Worm (Caenorhabditis elegans) whole organism, late embryonic: Measurements from ENCODE around the gene talp-3.

ENCODE experiments used
- C38D4.7 ChIP-seq: fragments of 200-800 bp; sonication (Bioruptor generic); optimal IDR thresholded peaks from 2 replicates; lab custom pipeline; 2018; ENCODE audit warnings: mild to moderate bottlenecking, missing genetic modification characterization, moderate library complexity, missing compliant biosample characterization
- F13H6.1 ChIP-seq: sonication (generic microtip); optimal IDR thresholded peaks from 2 replicates; lab custom pipeline; 2016; ENCODE audit warnings: missing genetic modification characterization, missing compliant biosample characterization
- K02D7.2 ChIP-seq: sonication (generic microtip); optimal IDR thresholded peaks from 2 replicates; lab custom pipeline; 2017; ENCODE audit warnings: mild to moderate bottlenecking, missing genetic modification characterization, missing compliant biosample characterization
- K09A11.1 ChIP-seq: sonication (generic microtip); optimal IDR thresholded peaks from 2 replicates; lab custom pipeline; 2017; ENCODE audit warnings: antibody characterized with exemption, mild to moderate bottlenecking, missing genetic modification characterization, missing compliant biosample characterization; ENCODE audit not compliant: insufficient read depth
- T23F11.4 ChIP-seq: fragments of 200-800 bp; sonication (Bioruptor generic); optimal IDR thresholded peaks from 2 replicates; lab custom pipeline; 2018; ENCODE audit warnings: mild to moderate bottlenecking, missing genetic modification characterization, missing compliant biosample characterization
- Y22D7AL.16 ChIP-seq: sonication (generic microtip); optimal IDR thresholded peaks from 2 replicates; lab custom pipeline; 2016; ENCODE audit warnings: missing genetic modification characterization, missing compliant biosample characterization
- ahr-1 ChIP-seq: sonication (generic microtip); optimal IDR thresholded peaks from 2 replicates; lab custom pipeline; 2016; ENCODE audit warnings: missing genetic modification characterization, missing compliant biosample characterization
- ama-1 ChIP-seq: fragments of 150-350 bp; optimal IDR thresholded peaks from 2 replicates; lab custom pipeline; 2014
- ceh-18 ChIP-seq: sonication (generic microtip); optimal IDR thresholded peaks from 2 replicates; lab custom pipeline; 2016; ENCODE audit warnings: missing genetic modification characterization, missing compliant biosample characterization
- ceh-2 ChIP-seq: sonication (generic microtip); optimal IDR thresholded peaks from 2 replicates; lab custom pipeline; 2016; ENCODE audit warnings: missing genotype, missing genetic modification characterization, missing compliant biosample characterization
- ceh-31 ChIP-seq: sonication (generic microtip); optimal IDR thresholded peaks from 2 replicates; lab custom pipeline; 2016; ENCODE audit warnings: missing genetic modification characterization, missing compliant biosample characterization
- ceh-34 ChIP-seq: sonication (generic microtip); optimal IDR thresholded peaks from 2 replicates; lab custom pipeline; 2016; ENCODE audit warnings: mild to moderate bottlenecking, missing genetic modification characterization, missing compliant biosample characterization
- ceh-6 ChIP-seq: fragments of 200-800 bp; sonication (Bioruptor generic); optimal IDR thresholded peaks from 2 replicates; lab custom pipeline; 2018; ENCODE audit warnings: mild to moderate bottlenecking, missing genetic modification characterization, missing compliant biosample characterization
- ceh-9 ChIP-seq: sonication (generic microtip); optimal IDR thresholded peaks from 2 replicates; lab custom pipeline; 2016; ENCODE audit warnings: mild to moderate bottlenecking, missing genetic modification characterization, inconsistent platforms, missing compliant biosample characterization
- che-1 ChIP-seq: sonication (generic microtip); optimal IDR thresholded peaks from 2 replicates; lab custom pipeline; 2016; ENCODE audit warnings: mild to moderate bottlenecking, missing genetic modification characterization, missing compliant biosample characterization
- dmd-4 ChIP-seq: sonication (generic microtip); optimal IDR thresholded peaks from 2 replicates; lab custom pipeline; 2016; ENCODE audit warnings: borderline replicate concordance, missing genetic modification characterization, missing compliant biosample characterization
- ets-4 ChIP-seq: sonication (generic microtip); optimal IDR thresholded peaks from 2 replicates; lab custom pipeline; 2016; ENCODE audit warnings: missing genetic modification characterization, missing compliant biosample characterization
- eyg-1 ChIP-seq: sonication (generic microtip); optimal IDR thresholded peaks from 2 replicates; lab custom pipeline; 2016; ENCODE audit warnings: missing genotype, missing genetic modification characterization, missing compliant biosample characterization
- gmeb-2 ChIP-seq: sonication (generic microtip); optimal IDR thresholded peaks from 2 replicates; lab custom pipeline; 2016; ENCODE audit warnings: missing genetic modification characterization, inconsistent platforms, missing compliant biosample characterization
- hlh-13 ChIP-seq: fragments of 200-800 bp; sonication (Bioruptor generic); optimal IDR thresholded peaks from 2 replicates; lab custom pipeline; 2018; ENCODE audit warnings: mild to moderate bottlenecking, missing genetic modification characterization, missing compliant biosample characterization
- hlh-15 ChIP-seq: sonication (generic microtip); optimal IDR thresholded peaks from 2 replicates; lab custom pipeline; 2016; ENCODE audit warnings: missing genetic modification characterization, missing compliant biosample characterization
- hlh-30 ChIP-seq: sonication (generic microtip); optimal IDR thresholded peaks from 2 replicates; lab custom pipeline; 2017; ENCODE audit warnings: antibody characterized with exemption, missing genetic modification characterization, missing compliant biosample characterization; ENCODE audit not compliant: insufficient read depth
- lim-6 ChIP-seq: sonication (generic microtip); optimal IDR thresholded peaks from 2 replicates; lab custom pipeline; 2016; ENCODE audit warnings: missing genetic modification characterization, missing compliant biosample characterization
- mec-3 ChIP-seq: sonication (generic microtip); optimal IDR thresholded peaks from 2 replicates; lab custom pipeline; 2016; ENCODE audit warnings: borderline replicate concordance, missing genetic modification characterization, missing compliant biosample characterization
- nfya-1 ChIP-seq: sonication (generic microtip); optimal IDR thresholded peaks from 2 replicates; lab custom pipeline; 2017; ENCODE audit warnings: missing genetic modification characterization, mild to moderate bottlenecking, missing compliant biosample characterization, antibody characterized with exemption, moderate library complexity
- odd-2 ChIP-seq: sonication (generic microtip); optimal IDR thresholded peaks from 2 replicates; lab custom pipeline; 2017; ENCODE audit warnings: antibody characterized with exemption, mild to moderate bottlenecking, missing genetic modification characterization, missing compliant biosample characterization
- pha-4 ChIP-seq: fragments of 150-350 bp; optimal IDR thresholded peaks from 2 replicates; lab custom pipeline; 2018; ENCODE audit warnings: missing biosample characterization, missing genetic modification reagents, missing genetic modification characterization
- ref-2 ChIP-seq: sonication (generic microtip); optimal IDR thresholded peaks from 2 replicates; lab custom pipeline; 2016; ENCODE audit warnings: missing genetic modification characterization, missing compliant biosample characterization
- rnt-1 ChIP-seq: sonication (generic microtip); optimal IDR thresholded peaks from 2 replicates; lab custom pipeline; 2016; ENCODE audit warnings: missing genetic modification characterization, missing compliant biosample characterization
- sdc-2 ChIP-seq: sonication (generic microtip); optimal IDR thresholded peaks from 2 replicates; lab custom pipeline; 2016; ENCODE audit warnings: missing genotype, missing genetic modification characterization, missing compliant biosample characterization
- sox-2 ChIP-seq: fragments of 200-800 bp; sonication (Bioruptor generic); IDR thresholded peaks from 2 replicates; pipeline ENCODE4 v1.3.6; 2022; ENCODE audit warnings: missing genetic modification reagents, missing genetic modification characterization, missing compliant biosample characterization
- sox-4 ChIP-seq: sonication (generic microtip); optimal IDR thresholded peaks from 2 replicates; lab custom pipeline; 2017; ENCODE audit warnings: mild to moderate bottlenecking, missing genetic modification characterization, inconsistent platforms, missing compliant biosample characterization
- syd-9 ChIP-seq: sonication (generic microtip); optimal IDR thresholded peaks from 2 replicates; lab custom pipeline; 2016; ENCODE audit warnings: mild to moderate bottlenecking, missing genetic modification characterization, moderate library complexity, missing compliant biosample characterization
- tbx-2 ChIP-seq: sonication (generic microtip); optimal IDR thresholded peaks from 2 replicates; lab custom pipeline; 2016; ENCODE audit warnings: missing genetic modification characterization, missing compliant biosample characterization
- tbx-7 ChIP-seq: sonication (generic microtip); optimal IDR thresholded peaks from 2 replicates; lab custom pipeline; 2016; ENCODE audit warnings: missing genotype, missing genetic modification characterization, missing compliant biosample characterization
- ttx-3 ChIP-seq: sonication (generic microtip); optimal IDR thresholded peaks from 2 replicates; lab custom pipeline; 2016; ENCODE audit warnings: missing genetic modification reagents, missing genetic modification characterization, missing compliant biosample characterization
- unc-3 ChIP-seq, 2 experiments: fragments of 200-800 bp in 1 of 2; sonication (Bioruptor generic) in 1 of 2; sonication (generic microtip) in 1 of 2; conservative IDR thresholded peaks in 1 of 2; optimal IDR thresholded peaks in 1 of 2; 2 replicates each; pipeline versions ENCODE4 v1.3.6 to Lab custom; 2016 to 2022; ENCODE audit warnings: missing compliant biosample characterization in 2 of 2, missing genetic modification characterization in 2 of 2, missing genetic modification reagents in 1 of 2
- unc-42 ChIP-seq: sonication (generic microtip); optimal IDR thresholded peaks from 2 replicates; lab custom pipeline; 2016; ENCODE audit warnings: missing genotype, missing genetic modification characterization, missing compliant biosample characterization
- unc-86 ChIP-seq: sonication (generic microtip); optimal IDR thresholded peaks from 2 replicates; lab custom pipeline; 2016; ENCODE audit warnings: missing genetic modification characterization, missing compliant biosample characterization
- zip-5 ChIP-seq: sonication (generic microtip); optimal IDR thresholded peaks from 2 replicates; lab custom pipeline; 2016; ENCODE audit warnings: missing genetic modification characterization, missing compliant biosample characterization

Gene talp-3

DNA sequence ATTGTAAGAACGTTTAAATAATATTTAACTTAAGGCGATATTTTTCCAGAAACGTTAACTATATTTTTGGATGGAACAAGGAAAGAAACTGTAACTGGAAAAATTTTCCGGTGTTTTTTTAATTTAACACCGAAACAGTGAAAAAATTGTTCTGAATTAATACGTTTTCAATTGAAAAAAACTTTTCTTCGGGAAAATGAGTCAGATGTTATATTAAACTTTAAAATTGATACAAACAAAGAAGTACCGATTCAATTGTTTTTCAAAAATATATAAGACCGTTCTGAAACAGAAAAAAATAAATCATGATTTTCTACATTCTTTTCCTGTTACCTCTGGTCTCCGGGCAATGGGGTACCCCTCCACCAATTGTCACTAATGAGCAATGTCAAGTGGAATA lies 18.4 kb downstream of the talp-3 start, which contains the start of gene ule-2:
TSS of gene ule-2 (plus strand) at position 301 of the 400 bp plus-strand sequence.
- TF ChIP-seq gmeb-2 (tag; lab: Kevin White, UChicago) (no peak), tbx-2 (tag; lab: Kevin White, UChicago) (no peak), nfya-1 (no peak), ceh-34 (no peak), odd-2 (tag; lab: Kevin White, UChicago) (no peak), ahr-1 (tag; lab: Kevin White, UChicago) (no peak), ceh-9 (tag; lab: Kevin White, UChicago) (no peak), ttx-3 (tag; lab: Kevin White, UChicago) (no peak), ceh-31 (tag; lab: Kevin White, UChicago) (no peak), hlh-13 (GFP tag; lab: Kevin White, UChicago) (no peak), ceh-6 (no peak), ets-4 (tag; lab: Kevin White, UChicago) (no peak), eyg-1 (tag; lab: Kevin White, UChicago) (no peak), tbx-7 (tag; lab: Kevin White, UChicago) (no peak), F13H6.1 (no peak), ceh-18 (tag; lab: Kevin White, UChicago) (no peak), T23F11.4 (GFP tag; lab: Kevin White, UChicago) (no peak), unc-86 (no peak)
- TF ChIP-seq, all 69 proteins: peak for 0

DNA sequence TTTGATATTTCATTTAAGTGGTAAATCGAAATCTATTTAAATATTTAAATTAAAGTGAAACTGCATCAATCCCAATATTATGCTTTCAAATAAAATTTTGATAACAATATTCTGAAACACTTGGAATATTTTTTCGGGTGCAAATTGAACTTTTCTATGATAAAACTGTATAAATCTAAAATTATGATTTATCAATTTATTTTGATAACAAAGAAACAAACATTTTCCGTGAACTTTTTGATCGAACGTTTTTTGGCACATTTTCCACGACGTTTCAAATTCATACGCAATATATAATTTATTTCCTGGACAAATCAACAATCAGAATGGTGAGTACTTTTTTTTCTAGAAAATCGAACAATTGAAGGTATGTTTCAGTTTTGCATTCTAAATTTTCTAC lies 20.4 kb downstream of the talp-3 start, which contains the start of gene irld-4:
TSS of gene irld-4 (plus strand) at position 301 of the 400 bp plus-strand sequence.
- TF ChIP-seq nfya-1 (no peak), lim-6 (no peak), ahr-1 (tag; lab: Kevin White, UChicago) (no peak), ceh-9 (tag; lab: Kevin White, UChicago) (no peak), sdc-2 (no peak), ceh-31 (tag; lab: Kevin White, UChicago) (no peak), K09A11.1 (tag; lab: Kevin White, UChicago) (no peak), sox-2 (GFP tag; lab: Robert Waterston, UW) (no peak), Y22D7AL.16 (tag; lab: Kevin White, UChicago) (no peak), hlh-15 (tag; lab: Kevin White, UChicago) (no peak), C38D4.7 (GFP tag; lab: Kevin White, UChicago) (no peak), ceh-2 (tag; lab: Kevin White, UChicago) (no peak)

DNA sequence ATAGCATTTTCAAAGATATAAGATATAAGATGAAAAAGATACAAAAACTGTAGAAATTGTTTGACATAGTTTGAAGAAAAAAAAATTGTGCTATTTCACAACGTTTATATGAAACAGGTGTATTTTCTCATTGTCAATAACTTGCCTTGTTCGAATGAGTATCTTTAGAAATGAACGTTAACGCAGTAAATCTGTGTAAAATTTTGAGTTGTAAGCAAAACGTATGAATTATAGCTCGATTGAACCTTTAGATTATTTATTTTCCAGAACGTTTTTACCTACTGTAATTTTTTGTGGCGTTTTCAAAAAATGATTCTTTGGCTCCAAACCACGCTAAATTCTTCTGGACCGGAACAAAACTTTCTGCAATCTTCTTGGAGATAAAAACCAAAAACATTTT lies 21.5 kb downstream of the talp-3 start:
- TF ChIP-seq Y22D7AL.16 (tag; lab: Kevin White, UChicago) (no peak), che-1 (tag; lab: Kevin White, UChicago) (no peak), syd-9 (tag; lab: Kevin White, UChicago) (no peak), ama-1 (lab: Kevin White, UChicago) (no peak), ttx-3 (tag; lab: Kevin White, UChicago) (no peak), hlh-15 (tag; lab: Kevin White, UChicago) (no peak), sox-2 (GFP tag; lab: Robert Waterston, UW) (no peak), sox-4 (no peak), unc-86 (no peak), zip-5 (tag; lab: Kevin White, UChicago) (no peak), unc-42 (tag; lab: Kevin White, UChicago) (no peak), dmd-4 (no peak)

- TF ChIP-seq ceh-9 (tag; lab: Kevin White, UChicago), result no peak
- TF ChIP-seq hlh-30 (tag; lab: Kevin White, UChicago), result no peak
- TF ChIP-seq mec-3, result no peak
- TF ChIP-seq pha-4, result no peak
- TF ChIP-seq nfya-1, result peak; percentile 2
- no peak for TF ChIP-seq sox-4
- peak; percentile 14 for TF ChIP-seq ref-2 (tag; lab: Kevin White, UChicago)
- TF ChIP-seq syd-9 (tag; lab: Kevin White, UChicago), result no peak
- no peak for TF ChIP-seq gmeb-2 (tag; lab: Kevin White, UChicago)
- no peak for TF ChIP-seq K02D7.2
- TF ChIP-seq ceh-18 (tag; lab: Kevin White, UChicago), result peak; percentile 10
- TF ChIP-seq odd-2 (tag; lab: Kevin White, UChicago), result no peak
- TF ChIP-seq unc-3 (GFP tag; conservative IDR thresholded peaks at IDR 0.05; lab: Robert Waterston, UW), result no peak
- TF ChIP-seq unc-3 (tag; optimal IDR thresholded peaks at IDR 0.05; lab: Kevin White, UChicago), result no peak
- TF ChIP-seq T23F11.4 (GFP tag; lab: Kevin White, UChicago), result no peak
- no peak for TF ChIP-seq lim-6
- peak; percentile 12 for TF ChIP-seq unc-42 (tag; lab: Kevin White, UChicago)
- no peak for TF ChIP-seq rnt-1 (tag; lab: Kevin White, UChicago)
- TF ChIP-seq, all 69 proteins: peak for 4
Observed at ce11 chrIV:14622109-14622508, 31.1 kb downstream of the talp-3 start.
